Fruit fly (Drosophila melanogaster) whole organism, wandering third instar larva: Measurements from ENCODE around the gene CG13029.

Experiments
- Abd-B ChIP-seq: fragments of >200 bp; optimal IDR thresholded peaks from 2 replicates; lab custom pipeline; 2017; ENCODE audit warnings: missing biosample characterization, missing genetic modification characterization
- Dfd ChIP-seq: fragments of >200 bp; optimal IDR thresholded peaks from 2 replicates; lab custom pipeline; 2017; ENCODE audit warnings: missing biosample characterization, missing genetic modification characterization
- Hr83 ChIP-seq: fragments of 200-300 bp; sonication (Bioruptor generic); optimal IDR thresholded peaks from 2 replicates; lab custom pipeline; 2016; ENCODE audit warnings: missing biosample characterization, mild to moderate bottlenecking, missing genetic modification characterization, moderate library complexity; ENCODE audit not compliant: poor library complexity, severe bottlenecking
- Myc ChIP-seq: fragments of >200 bp; optimal IDR thresholded peaks from 2 replicates; lab custom pipeline; 2017
- OdsH ChIP-seq: fragments of 200-800 bp; sonication (Bioruptor generic); optimal IDR thresholded peaks from 2 replicates; lab custom pipeline; 2016; ENCODE audit warnings: missing biosample characterization, mild to moderate bottlenecking, missing genetic modification characterization
- dl ChIP-seq, 2 experiments: fragments of 175-275, 200-275 bp in 1 of 2; fragments of 200-275 bp in 1 of 2; sonication (Bioruptor generic); optimal IDR thresholded peaks; lab custom pipeline; 2018; ENCODE audit warnings: mild to moderate bottlenecking in 2 of 2, missing biosample characterization in 2 of 2, missing genetic modification characterization in 2 of 2, moderate library complexity in 2 of 2; ENCODE audit not compliant: partially characterized antibody in 2 of 2, insufficient read depth in 1 of 2
- dmrt93B ChIP-seq: fragments of 200-800 bp; sonication (Bioruptor generic); optimal IDR thresholded peaks from 2 replicates; lab custom pipeline; 2018; ENCODE audit warnings: missing biosample characterization, mild to moderate bottlenecking, missing genetic modification characterization
- h ChIP-seq: fragments of 200-800 bp; sonication (Bioruptor generic); optimal IDR thresholded peaks from 3 replicates; lab custom pipeline; 2016; ENCODE audit warnings: missing biosample characterization, mild to moderate bottlenecking, missing genetic modification characterization
- pan ChIP-seq: fragments of >200 bp; optimal IDR thresholded peaks from 2 replicates; lab custom pipeline; 2017
- psq ChIP-seq: fragments of 200-800 bp; sonication (Bioruptor generic); optimal IDR thresholded peaks from 3 replicates; lab custom pipeline; 2017; ENCODE audit warnings: missing biosample characterization, mild to moderate bottlenecking, missing genetic modification characterization, moderate library complexity
- rgr ChIP-seq: fragments of 200-800 bp; sonication (Bioruptor generic); optimal IDR thresholded peaks from 3 replicates; lab custom pipeline; 2016; ENCODE audit warnings: missing biosample characterization, mild to moderate bottlenecking, missing genetic modification characterization
- usp ChIP-seq: fragments of >200 bp; optimal IDR thresholded peaks from 2 replicates; lab custom pipeline; 2017; ENCODE audit warnings: missing biosample characterization, missing genetic modification characterization

DNA sequence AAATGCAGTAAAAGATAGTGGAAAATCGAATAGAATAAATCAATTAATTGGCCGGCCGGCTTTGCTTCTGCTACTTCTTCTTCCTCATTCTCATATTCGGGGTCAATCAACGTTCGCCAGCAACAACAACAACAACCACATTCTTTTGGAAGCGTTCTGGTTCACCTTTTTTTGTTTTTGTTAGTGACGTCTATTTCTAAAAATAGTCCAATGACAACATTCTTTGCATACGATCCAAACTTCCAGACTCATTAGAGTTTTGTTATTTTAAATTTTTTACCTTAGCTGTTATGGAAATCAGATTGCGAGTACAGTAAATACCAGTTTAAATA lies 5.4 kb downstream of the CG13029 start:
- TF ChIP-seq Myc (no peak), psq (GFP tag; lab: Kevin White, UChicago) (no peak), usp (no peak), dl (GFP tag; optimal IDR thresholded peaks at IDR 0.05; lab: Kevin White, UChicago; ENCODE audit: insufficient read depth in 1 of 2, partially characterized antibody in 2 of 2) (no peak), Hr83 (GFP tag; lab: Kevin White, UChicago) (no peak), rgr (GFP tag; lab: Kevin White, UChicago) (no peak), OdsH (GFP tag; lab: Kevin White, UChicago) (no peak), Dfd (no peak), h (no peak), Abd-B (GFP tag; lab: Kevin White, UChicago) (no peak), pan (no peak), dmrt93B (GFP tag; lab: Kevin White, UChicago) (no peak)
